Worm (Caenorhabditis elegans) whole organism, L4 larva: Measurements from ENCODE around the gene ttr-14.

ENCODE experiments used
- D1046.2 ChIP-seq: fragments of 200-800 bp; sonication (Bioruptor generic); IDR thresholded peaks from 2 replicates; pipeline ENCODE4 v1.3.6; 2022; ENCODE audit warnings: missing genetic modification characterization, missing compliant biosample characterization
- F26F4.8 ChIP-seq: fragments of 200-800 bp; sonication (Bioruptor generic); conservative IDR thresholded peaks from 2 replicates; pipeline ENCODE4 v1.3.6; 2022; ENCODE audit warnings: missing genetic modification characterization, missing compliant biosample characterization
- T20F7.1 ChIP-seq: fragments of 200-800 bp; sonication (Bioruptor generic); optimal IDR thresholded peaks from 2 replicates; lab custom pipeline; 2018; ENCODE audit warnings: mild to moderate bottlenecking, missing genetic modification characterization, missing compliant biosample characterization
- T26A8.4 ChIP-seq: fragments of 200-800 bp; sonication (Bioruptor generic); IDR thresholded peaks from 2 replicates; pipeline ENCODE4 v1.3.6; 2022; ENCODE audit warnings: missing genetic modification characterization, missing compliant biosample characterization
- Y105C5A.15 ChIP-seq: fragments of 200-800 bp; sonication (Bioruptor generic); IDR thresholded peaks from 2 replicates; pipeline ENCODE4 v1.3.6; 2022; ENCODE audit warnings: missing genetic modification characterization, missing compliant biosample characterization
- Y48G9A.11 ChIP-seq: fragments of 200-800 bp; sonication (Bioruptor generic); IDR thresholded peaks from 2 replicates; pipeline ENCODE4 v1.3.6; 2022; ENCODE audit warnings: missing genetic modification reagents, missing genetic modification characterization, missing compliant biosample characterization
- Y5F2A.4 ChIP-seq: fragments of 200-800 bp; sonication (Bioruptor generic); optimal IDR thresholded peaks from 2 replicates; lab custom pipeline; 2018; ENCODE audit warnings: mild to moderate bottlenecking, missing genetic modification characterization, missing compliant biosample characterization
- aly-2 ChIP-seq: sonication (generic microtip); optimal IDR thresholded peaks from 2 replicates; lab custom pipeline; 2018; ENCODE audit warnings: missing biosample characterization, missing genetic modification characterization
- arid-1 ChIP-seq: fragments of 200-800 bp; sonication (Bioruptor generic); conservative IDR thresholded peaks from 2 replicates; pipeline ENCODE4 v1.3.6; 2022; ENCODE audit warnings: missing genetic modification reagents, missing genetic modification characterization, missing compliant biosample characterization
- attf-4 ChIP-seq: sonication (generic microtip); optimal IDR thresholded peaks from 3 replicates; lab custom pipeline; 2017; ENCODE audit warnings: missing biosample characterization, missing genetic modification characterization
- ceh-20 ChIP-seq: fragments of 200-800 bp; sonication (Bioruptor generic); IDR thresholded peaks from 2 replicates; pipeline ENCODE4 v1.3.6; 2022; ENCODE audit warnings: missing genetic modification reagents, missing genetic modification characterization, missing compliant biosample characterization
- ceh-28 ChIP-seq: fragments of 150-350 bp; optimal IDR thresholded peaks from 2 replicates; lab custom pipeline; 2014; ENCODE audit warnings: missing biosample characterization, missing genetic modification reagents, missing genetic modification characterization
- ceh-44 ChIP-seq: fragments of 200-800 bp; sonication (Bioruptor generic); IDR thresholded peaks from 2 replicates; pipeline ENCODE4 v1.3.6; 2022; ENCODE audit warnings: missing genetic modification reagents, missing genetic modification characterization, missing compliant biosample characterization
- ces-1 ChIP-seq: fragments of 150-350 bp; sonication (generic microtip); optimal IDR thresholded peaks from 4 replicates; lab custom pipeline; 2014; ENCODE audit warnings: missing biosample characterization, missing genetic modification reagents, missing genetic modification characterization
- cey-2 ChIP-seq: sonication (generic microtip); optimal IDR thresholded peaks from 3 replicates; lab custom pipeline; 2017; ENCODE audit warnings: missing genetic modification characterization, mild to moderate bottlenecking, missing compliant biosample characterization, antibody characterized with exemption, borderline replicate concordance; ENCODE audit not compliant: insufficient read depth
- daf-16 ChIP-seq, 3 experiments: sonication (generic microtip); optimal IDR thresholded peaks; 2 replicates each; lab custom pipeline; 2016 to 2017; ENCODE audit warnings: missing genetic modification characterization in 3 of 3, missing genetic modification reagents in 3 of 3, mild to moderate bottlenecking in 2 of 3, missing compliant biosample characterization in 2 of 3, missing biosample characterization in 1 of 3, moderate library complexity in 1 of 3
- daf-19 ChIP-seq: fragments of 200-800 bp; sonication (Bioruptor generic); conservative IDR thresholded peaks from 2 replicates; pipeline ENCODE4 v1.3.6; 2022; ENCODE audit warnings: missing genetic modification characterization, missing compliant biosample characterization
- dmd-8 ChIP-seq: fragments of 200-800 bp; sonication (Bioruptor generic); IDR thresholded peaks from 2 replicates; pipeline ENCODE4 v1.3.6; 2022; ENCODE audit warnings: missing genetic modification characterization, missing compliant biosample characterization
- dpl-1 ChIP-seq: fragments of 150-350 bp; optimal IDR thresholded peaks from 2 replicates; lab custom pipeline; 2014; ENCODE audit warnings: missing biosample characterization, missing genetic modification reagents, missing genetic modification characterization
- fos-1 ChIP-seq: fragments of 150-350 bp; optimal IDR thresholded peaks from 2 replicates; lab custom pipeline; 2014; ENCODE audit warnings: missing biosample characterization, missing genetic modification characterization
- gei-8 ChIP-seq: fragments of 200-800 bp; sonication (Bioruptor generic); optimal IDR thresholded peaks from 2 replicates; lab custom pipeline; 2018; ENCODE audit warnings: mild to moderate bottlenecking, missing genetic modification characterization, missing compliant biosample characterization
- hlh-11 ChIP-seq: fragments of 200-800 bp; sonication (Bioruptor generic); optimal IDR thresholded peaks from 2 replicates; lab custom pipeline; 2018; ENCODE audit warnings: mild to moderate bottlenecking, missing genetic modification characterization, missing compliant biosample characterization
- hlh-30 ChIP-seq: sonication (generic microtip); optimal IDR thresholded peaks from 2 replicates; lab custom pipeline; 2017; ENCODE audit warnings: antibody characterized with exemption, mild to moderate bottlenecking, missing genetic modification characterization, missing compliant biosample characterization; ENCODE audit not compliant: insufficient read depth
- jun-1 ChIP-seq: fragments of 150-350 bp; optimal IDR thresholded peaks from 2 replicates; lab custom pipeline; 2014; ENCODE audit warnings: missing biosample characterization, missing genetic modification reagents, missing genetic modification characterization
- lim-7 ChIP-seq: fragments of 200-800 bp; sonication (Bioruptor generic); IDR thresholded peaks from 2 replicates; pipeline ENCODE4 v1.3.6; 2022; ENCODE audit warnings: missing genetic modification characterization, missing compliant biosample characterization
- lin-39 ChIP-seq: fragments of 150-350 bp; optimal IDR thresholded peaks from 2 replicates; lab custom pipeline; 2014; ENCODE audit warnings: missing biosample characterization, missing genetic modification reagents, missing genetic modification characterization
- lir-3 ChIP-seq: sonication (generic microtip); optimal IDR thresholded peaks from 2 replicates; lab custom pipeline; 2016; ENCODE audit warnings: mild to moderate bottlenecking, missing genetic modification characterization, missing compliant biosample characterization
- lsy-2 ChIP-seq, 2 experiments: fragments of 150-350 bp in 1 of 2; sonication (generic microtip) in 1 of 2; optimal IDR thresholded peaks; 2 replicates each; lab custom pipeline; 2014 to 2017; ENCODE audit warnings: missing biosample characterization in 2 of 2, missing genetic modification characterization in 2 of 2
- madf-5 ChIP-seq, 2 experiments: fragments of 200-800 bp; sonication (Bioruptor generic); IDR thresholded peaks; 2 replicates each; pipeline ENCODE4 v1.3.6; 2022; ENCODE audit warnings: missing compliant biosample characterization in 2 of 2, missing genetic modification characterization in 2 of 2
- madf-9 ChIP-seq: fragments of 200-800 bp; sonication (Bioruptor generic); conservative IDR thresholded peaks from 2 replicates; pipeline ENCODE4 v1.3.6; 2022; ENCODE audit warnings: missing genetic modification reagents, missing genetic modification characterization, missing compliant biosample characterization
- mdl-1 ChIP-seq, 2 experiments: fragments of 150-350 bp in 1 of 2; sonication (generic microtip) in 1 of 2; optimal IDR thresholded peaks; 2 replicates each; lab custom pipeline; 2014 to 2017; ENCODE audit warnings: missing biosample characterization in 2 of 2, missing genetic modification characterization in 2 of 2
- nhr-10 ChIP-seq: fragments of 150-350 bp; optimal IDR thresholded peaks from 2 replicates; lab custom pipeline; 2014; ENCODE audit warnings: missing biosample characterization, missing genetic modification characterization
- nhr-111 ChIP-seq: fragments of 200-800 bp; sonication (Bioruptor generic); optimal IDR thresholded peaks from 2 replicates; lab custom pipeline; 2018; ENCODE audit warnings: mild to moderate bottlenecking, missing genetic modification characterization, missing compliant biosample characterization
- nhr-237 ChIP-seq: sonication (generic microtip); optimal IDR thresholded peaks from 2 replicates; lab custom pipeline; 2017; ENCODE audit warnings: missing biosample characterization, missing genetic modification characterization
- nhr-28 ChIP-seq: fragments of 150-350 bp; optimal IDR thresholded peaks from 2 replicates; lab custom pipeline; 2014; ENCODE audit warnings: missing biosample characterization, missing genetic modification characterization
- nhr-48 ChIP-seq: sonication (generic microtip); optimal IDR thresholded peaks from 2 replicates; lab custom pipeline; 2016; ENCODE audit warnings: mild to moderate bottlenecking, missing genetic modification characterization, missing compliant biosample characterization
- nhr-6 ChIP-seq: fragments of 150-350 bp; optimal IDR thresholded peaks from 2 replicates; lab custom pipeline; 2014; ENCODE audit warnings: missing biosample characterization, missing genetic modification characterization
- nhr-76 ChIP-seq: fragments of 150-350 bp; optimal IDR thresholded peaks from 2 replicates; lab custom pipeline; 2014; ENCODE audit warnings: missing biosample characterization, missing genetic modification characterization
- nhr-77 ChIP-seq: fragments of 150-350 bp; optimal IDR thresholded peaks from 2 replicates; lab custom pipeline; 2014; ENCODE audit warnings: missing biosample characterization, missing genetic modification characterization
- rbr-2 ChIP-seq: sonication (generic microtip); optimal IDR thresholded peaks from 2 replicates; lab custom pipeline; 2016; ENCODE audit warnings: missing genotype, missing genetic modification characterization, missing compliant biosample characterization
- saeg-2 ChIP-seq: fragments of 200-800 bp; sonication (Bioruptor generic); IDR thresholded peaks from 2 replicates; pipeline ENCODE4 v1.3.6; 2022; ENCODE audit warnings: missing genetic modification reagents, missing genetic modification characterization, missing compliant biosample characterization
- set-16 ChIP-seq: fragments of 200-800 bp; sonication (Bioruptor generic); IDR thresholded peaks from 2 replicates; pipeline ENCODE4 v1.3.6; 2022; ENCODE audit warnings: missing genetic modification reagents, missing genetic modification characterization, missing compliant biosample characterization
- snpc-4 ChIP-seq: fragments of 150-350 bp; optimal IDR thresholded peaks from 2 replicates; lab custom pipeline; 2014; ENCODE audit warnings: missing biosample characterization, missing genetic modification characterization
- unc-130 ChIP-seq: sonication (generic microtip); optimal IDR thresholded peaks from 2 replicates; lab custom pipeline; 2016; ENCODE audit warnings: missing genetic modification reagents, missing genetic modification characterization, missing compliant biosample characterization
- vab-7 ChIP-seq: fragments of 200-800 bp; sonication (Bioruptor generic); IDR thresholded peaks from 2 replicates; pipeline ENCODE4 v1.3.6; 2022; ENCODE audit warnings: missing genetic modification reagents, missing genetic modification characterization, missing compliant biosample characterization
- zag-1 ChIP-seq: fragments of 150-350 bp; optimal IDR thresholded peaks from 2 replicates; lab custom pipeline; 2014; ENCODE audit warnings: missing biosample characterization, missing genetic modification characterization
- zfp-2 ChIP-seq: sonication (generic microtip); optimal IDR thresholded peaks from 2 replicates; lab custom pipeline; 2016; ENCODE audit warnings: mild to moderate bottlenecking, missing genetic modification characterization, missing compliant biosample characterization
- zip-11 ChIP-seq: fragments of 200-800 bp; sonication (Bioruptor generic); IDR thresholded peaks from 2 replicates; pipeline ENCODE4 v1.3.6; 2022; ENCODE audit warnings: missing genetic modification characterization, missing compliant biosample characterization
- zip-2 ChIP-seq: fragments of 150-350 bp; optimal IDR thresholded peaks from 2 replicates; lab custom pipeline; 2014; ENCODE audit warnings: missing biosample characterization, missing genetic modification characterization
- ztf-7 ChIP-seq: fragments of 150-350 bp; optimal IDR thresholded peaks from 2 replicates; lab custom pipeline; 2014; ENCODE audit warnings: missing biosample characterization, missing genetic modification characterization

ttr-14 gene

DNA sequence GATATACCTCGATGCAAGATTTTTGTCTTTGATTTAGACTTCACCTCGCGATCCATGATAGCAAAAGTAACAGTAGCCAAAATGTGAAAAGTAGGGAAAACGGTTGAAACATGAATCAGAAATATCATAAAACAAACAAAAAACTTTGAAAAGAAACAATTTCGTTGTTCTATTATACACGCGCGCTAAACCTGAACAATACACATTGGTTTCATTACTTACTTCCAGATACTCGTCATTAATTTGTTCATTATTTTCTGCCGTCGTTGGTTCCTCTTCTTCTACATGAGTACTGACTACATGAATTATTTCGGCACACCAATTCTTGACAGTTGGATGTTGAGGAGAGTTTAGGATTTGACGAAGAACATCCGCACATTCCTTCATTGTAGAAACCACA, 33.2 kb downstream of the ttr-14 start, which contains the start of gene F31B12.3 (continued):
- TF ChIP-seq ceh-20: no peak
- no peak for TF ChIP-seq Y5F2A.4
- TF ChIP-seq ztf-7 (tag; lab: Kevin White, UChicago): no peak
- no peak for TF ChIP-seq F26F4.8 (GFP tag; lab: Robert Waterston, UW)
- TF ChIP-seq nhr-237 (tag; lab: Kevin White, UChicago): no peak

ce11 chrX:10821160-10821559, 33.9 kb downstream of the ttr-14 start:
- TF ChIP-seq saeg-2 (GFP tag; lab: Robert Waterston, UW) (0 out of 2 replicates have a peak, but pooled peaks have one; percentile 39), dpl-1 (no peak), D1046.2 (GFP tag; lab: Robert Waterston, UW) (0 out of 2 replicates have a peak, but pooled peaks have one; percentile 72), arid-1 (GFP tag; lab: Robert Waterston, UW) (peak; percentile 83), T26A8.4 (GFP tag; lab: Robert Waterston, UW) (no peak; the same call in 1 of the 2 replicates), nhr-111 (GFP tag; lab: Kevin White, UChicago) (peak; percentile 6), nhr-48 (tag; lab: Kevin White, UChicago) (peak; percentile 45), nhr-28 (tag; lab: Kevin White, UChicago) (no peak), Y105C5A.15 (GFP tag; lab: Robert Waterston, UW) (no peak), zip-2 (tag; lab: Kevin White, UChicago) (no peak), ces-1 (GFP tag; lab: Kevin White, UChicago) (no peak), madf-9 (peak; percentile 55; the same call in 1 of the 2 replicates), vab-7 (GFP tag; lab: Robert Waterston, UW) (peak; percentile 86), jun-1 (tag; lab: Kevin White, UChicago) (no peak), zag-1 (no peak), snpc-4 (tag; lab: Kevin White, UChicago) (no peak), unc-130 (GFP tag; lab: Kevin White, UChicago) (peak; percentile 35), F26F4.8 (GFP tag; lab: Robert Waterston, UW) (peak; percentile 77), rbr-2 (peak; percentile 63), nhr-77 (tag; lab: Kevin White, UChicago) (no peak), hlh-30 (no peak), zip-11 (GFP tag; lab: Robert Waterston, UW) (0 out of 2 replicates have a peak, but pooled peaks have one; percentile 55), nhr-6 (no peak), nhr-76 (no peak), madf-5 (GFP tag; IDR thresholded peaks at IDR 0.05; lab: Robert Waterston, UW) (peak; percentile 67 to 92; a peak in 3 of 4 replicates), ceh-44 (GFP tag; lab: Robert Waterston, UW) (peak; percentile 72), nhr-237 (tag; lab: Kevin White, UChicago) (no peak), gei-8 (GFP tag; lab: Kevin White, UChicago) (no peak), ceh-28 (tag; lab: Kevin White, UChicago) (no peak), lir-3 (peak; percentile 32), nhr-10 (tag; lab: Kevin White, UChicago) (no peak), lsy-2 (tag; optimal IDR thresholded peaks at IDR 0.05; lab: Kevin White, UChicago) (no peak), hlh-11 (tag; lab: Kevin White, UChicago) (no peak), lin-39 (tag; lab: Kevin White, UChicago) (no peak), attf-4 (no peak), mdl-1 (tag; optimal IDR thresholded peaks at IDR 0.05; lab: Kevin White, UChicago) (peak in 1 of 2 experiments; percentile 54), set-16 (no peak), aly-2 (no peak), zfp-2 (no peak), Y48G9A.11 (peak; percentile 73), daf-16 (GFP tag; optimal IDR thresholded peaks at IDR 0.05; lab: Kevin White, UChicago) (no peak), daf-16 (tag; optimal IDR thresholded peaks at IDR 0.05; lab: Kevin White, UChicago) (no peak), lim-7 (GFP tag; lab: Robert Waterston, UW) (peak; percentile 90), fos-1 (no peak), T20F7.1 (GFP tag; lab: Kevin White, UChicago) (no peak), cey-2 (no peak), daf-19 (GFP tag; lab: Robert Waterston, UW) (0 out of 2 replicates have a peak, but pooled peaks have one; percentile 53), dmd-8 (GFP tag; lab: Robert Waterston, UW) (peak; percentile 92)
